Worm (Caenorhabditis elegans) whole organism, L2 larva: ENCODE measurements around the gene twk-3.

ENCODE experiments used
- C34F6.9 ChIP-seq: fragments of 150-350 bp; optimal IDR thresholded peaks from 2 replicates; lab custom pipeline; 2014; ENCODE audit warnings: missing biosample characterization, missing genetic modification characterization
- F13H6.1 ChIP-seq: sonication (generic microtip); optimal IDR thresholded peaks from 2 replicates; lab custom pipeline; 2016; ENCODE audit warnings: missing genetic modification characterization, missing compliant biosample characterization
- R02D3.7 ChIP-seq: fragments of 150-350 bp; optimal IDR thresholded peaks from 2 replicates; lab custom pipeline; 2014; ENCODE audit warnings: missing biosample characterization, missing genetic modification characterization
- Y55F3AM.14 ChIP-seq: fragments of 200-800 bp; sonication (Bioruptor generic); optimal IDR thresholded peaks from 2 replicates; lab custom pipeline; 2018; ENCODE audit warnings: mild to moderate bottlenecking, missing genetic modification characterization, missing compliant biosample characterization
- alr-1 ChIP-seq: fragments of 150-350 bp; optimal IDR thresholded peaks from 2 replicates; lab custom pipeline; 2014; ENCODE audit warnings: missing biosample characterization, missing genetic modification characterization
- blmp-1 ChIP-seq: sonication (generic microtip); optimal IDR thresholded peaks from 2 replicates; lab custom pipeline; 2017; ENCODE audit warnings: missing genetic modification characterization, mild to moderate bottlenecking, missing compliant biosample characterization, antibody characterized with exemption, moderate library complexity; ENCODE audit not compliant: insufficient read depth
- crh-2 ChIP-seq: sonication (generic microtip); optimal IDR thresholded peaks from 2 replicates; lab custom pipeline; 2017; ENCODE audit warnings: missing biosample characterization, missing genetic modification characterization
- dmd-4 ChIP-seq: sonication (generic microtip); optimal IDR thresholded peaks from 2 replicates; lab custom pipeline; 2017; ENCODE audit warnings: missing biosample characterization, missing genetic modification characterization
- egl-27 ChIP-seq: sonication (generic microtip); optimal IDR thresholded peaks from 3 replicates; lab custom pipeline; 2017; ENCODE audit warnings: missing biosample characterization, missing genetic modification reagents, missing genetic modification characterization
- elt-1 ChIP-seq: fragments of 150-350 bp; optimal IDR thresholded peaks from 2 replicates; lab custom pipeline; 2014; ENCODE audit warnings: missing biosample characterization, missing genetic modification characterization
- elt-3 ChIP-seq: sonication (generic microtip); optimal IDR thresholded peaks from 2 replicates; lab custom pipeline; 2017; ENCODE audit warnings: missing biosample characterization, missing genetic modification characterization
- fos-1 ChIP-seq: fragments of 150-350 bp; optimal IDR thresholded peaks from 2 replicates; lab custom pipeline; 2014; ENCODE audit warnings: missing biosample characterization, missing genetic modification characterization
- gmeb-1 ChIP-seq: fragments of 150-350 bp; optimal IDR thresholded peaks from 2 replicates; lab custom pipeline; 2014; ENCODE audit warnings: missing biosample characterization, missing genetic modification characterization
- lin-11 ChIP-seq: fragments of 150-350 bp; sonication (generic microtip); optimal IDR thresholded peaks from 2 replicates; lab custom pipeline; 2014; ENCODE audit warnings: missing biosample characterization, missing genetic modification characterization, inconsistent platforms, mixed read lengths
- lsy-2 ChIP-seq, 2 experiments: fragments of 150-350 bp in 1 of 2; sonication (generic microtip) in 1 of 2; optimal IDR thresholded peaks; 2 replicates each; lab custom pipeline; 2014 to 2017; ENCODE audit warnings: missing biosample characterization in 2 of 2, missing genetic modification characterization in 2 of 2
- mab-5 ChIP-seq: fragments of 150-350 bp; optimal IDR thresholded peaks from 2 replicates; lab custom pipeline; 2014; ENCODE audit warnings: missing biosample characterization, missing genetic modification characterization
- mdl-1 ChIP-seq, 2 experiments: fragments of 150-350 bp in 1 of 2; sonication (generic microtip) in 1 of 2; optimal IDR thresholded peaks; 2 replicates each; lab custom pipeline; 2017; ENCODE audit warnings: missing biosample characterization in 2 of 2, missing genetic modification characterization in 2 of 2
- nhr-10 ChIP-seq: sonication (generic microtip); optimal IDR thresholded peaks from 2 replicates; lab custom pipeline; 2017; ENCODE audit warnings: missing biosample characterization, missing genetic modification characterization
- nhr-11 ChIP-seq: fragments of 150-350 bp; optimal IDR thresholded peaks from 2 replicates; lab custom pipeline; 2014; ENCODE audit warnings: missing biosample characterization, missing genetic modification characterization
- nhr-12 ChIP-seq: fragments of 150-350 bp; optimal IDR thresholded peaks from 2 replicates; lab custom pipeline; 2014; ENCODE audit warnings: missing biosample characterization, missing genetic modification characterization
- nhr-129 ChIP-seq: fragments of 150-350 bp; optimal IDR thresholded peaks from 2 replicates; lab custom pipeline; 2014; ENCODE audit warnings: missing biosample characterization, missing genetic modification characterization
- nhr-21 ChIP-seq: fragments of 150-350 bp; optimal IDR thresholded peaks from 2 replicates; lab custom pipeline; 2014; ENCODE audit warnings: missing biosample characterization, missing genetic modification characterization
- nhr-237 ChIP-seq: fragments of 150-350 bp; optimal IDR thresholded peaks from 2 replicates; lab custom pipeline; 2014; ENCODE audit warnings: missing biosample characterization, missing genetic modification characterization
- nhr-25 ChIP-seq: fragments of 150-350 bp; sonication (generic microtip); optimal IDR thresholded peaks from 3 replicates; lab custom pipeline; 2014; ENCODE audit warnings: missing biosample characterization, missing genetic modification characterization
- nhr-77 ChIP-seq: fragments of 150-350 bp; optimal IDR thresholded peaks from 2 replicates; lab custom pipeline; 2014; ENCODE audit warnings: missing biosample characterization, missing genetic modification characterization
- peb-1 ChIP-seq: fragments of 150-350 bp; optimal IDR thresholded peaks from 2 replicates; lab custom pipeline; 2014; ENCODE audit warnings: missing biosample characterization, missing genetic modification characterization
- sem-4 ChIP-seq: fragments of 150-350 bp; optimal IDR thresholded peaks from 2 replicates; lab custom pipeline; 2014; ENCODE audit warnings: missing biosample characterization, missing genetic modification reagents, missing genetic modification characterization
- skn-1 ChIP-seq: sonication (generic microtip); optimal IDR thresholded peaks from 2 replicates; lab custom pipeline; 2017; ENCODE audit warnings: missing biosample characterization, missing genetic modification characterization
- sma-3 ChIP-seq: sonication (generic microtip); optimal IDR thresholded peaks from 2 replicates; lab custom pipeline; 2016; ENCODE audit warnings: missing genetic modification reagents, missing genetic modification characterization, missing compliant biosample characterization
- sma-9 ChIP-seq, 2 experiments: fragments of 150-350 bp in 1 of 2; sonication (generic microtip) in 1 of 2; optimal IDR thresholded peaks; 2 replicates each; lab custom pipeline; 2014 to 2016; ENCODE audit warnings: missing genetic modification characterization in 2 of 2, mild to moderate bottlenecking in 1 of 2, missing biosample characterization in 1 of 2, missing compliant biosample characterization in 1 of 2, missing genetic modification reagents in 1 of 2, moderate library complexity in 1 of 2
- snpc-4 ChIP-seq: fragments of 150-350 bp; optimal IDR thresholded peaks from 2 replicates; lab custom pipeline; 2014; ENCODE audit warnings: missing biosample characterization, missing genetic modification characterization
- unc-39 ChIP-seq: fragments of 150-350 bp; optimal IDR thresholded peaks from 2 replicates; lab custom pipeline; 2014; ENCODE audit warnings: missing biosample characterization, missing genetic modification characterization
- unc-55 ChIP-seq: fragments of 150-350 bp; sonication (generic microtip); optimal IDR thresholded peaks from 3 replicates; lab custom pipeline; 2014; ENCODE audit warnings: missing biosample characterization, missing genetic modification reagents, missing genetic modification characterization
- unc-62 ChIP-seq: fragments of 150-350 bp; optimal IDR thresholded peaks from 2 replicates; lab custom pipeline; 2014; ENCODE audit warnings: missing biosample characterization, missing genetic modification reagents, missing genetic modification characterization
- zag-1 ChIP-seq: fragments of 150-350 bp; optimal IDR thresholded peaks from 2 replicates; lab custom pipeline; 2014; ENCODE audit warnings: missing biosample characterization, missing genetic modification characterization
- ztf-1 ChIP-seq: fragments of 200-800 bp; sonication (Bioruptor generic); conservative IDR thresholded peaks from 2 replicates; pipeline ENCODE4 v1.3.6; 2022; ENCODE audit warnings: missing genetic modification characterization, missing compliant biosample characterization
- ztf-4 ChIP-seq: fragments of 150-350 bp; optimal IDR thresholded peaks from 2 replicates; lab custom pipeline; 2014; ENCODE audit warnings: missing biosample characterization, missing genetic modification characterization

Gene twk-3

ce11 chrII:8223945-8224344 is 11.4 kb upstream of the twk-3 start:
- TF ChIP-seq mab-5 (tag; lab: Kevin White, UChicago) (no peak), nhr-11 (tag; lab: Kevin White, UChicago) (no peak), nhr-10 (tag; lab: Kevin White, UChicago) (no peak), nhr-25 (tag; lab: Kevin White, UChicago) (no peak), sma-3 (GFP tag; lab: Kevin White, UChicago) (no peak), F13H6.1 (no peak), nhr-21 (tag; lab: Kevin White, UChicago) (no peak)

- TF ChIP-seq lin-11 (tag; lab: Kevin White, UChicago) (no peak), nhr-12 (tag; lab: Kevin White, UChicago) (no peak), R02D3.7 (tag; lab: Kevin White, UChicago) (no peak), peb-1 (tag; lab: Kevin White, UChicago) (no peak), nhr-129 (tag; lab: Kevin White, UChicago) (no peak), nhr-237 (no peak), alr-1 (tag; lab: Kevin White, UChicago) (no peak), fos-1 (no peak), unc-62 (GFP tag; lab: Kevin White, UChicago) (no peak), gmeb-1 (tag; lab: Kevin White, UChicago) (no peak)
Observed at ce11 chrII:8223422-8223821, 10.8 kb upstream of the twk-3 start.

- TF ChIP-seq mdl-1 (tag; optimal IDR thresholded peaks at IDR 0.05; lab: Kevin White, UChicago) (peak in 1 of 2 experiments; percentile 29), C34F6.9 (tag; lab: Kevin White, UChicago) (peak; percentile 46), snpc-4 (tag; lab: Kevin White, UChicago) (no peak), nhr-25 (tag; lab: Kevin White, UChicago) (peak; percentile 86), nhr-129 (tag; lab: Kevin White, UChicago) (peak; percentile 68), lsy-2 (tag; optimal IDR thresholded peaks at IDR 0.05; lab: Kevin White, UChicago) (peak in 1 of 2 experiments; percentile 32), nhr-12 (tag; lab: Kevin White, UChicago) (no peak), nhr-21 (tag; lab: Kevin White, UChicago) (peak; percentile 43), fos-1 (peak; percentile 35), Y55F3AM.14 (no peak), lin-11 (tag; lab: Kevin White, UChicago) (no peak), blmp-1 (tag; lab: Kevin White, UChicago) (peak; percentile 10), sma-3 (GFP tag; lab: Kevin White, UChicago) (peak; percentile 9), unc-55 (peak; percentile 28), nhr-11 (tag; lab: Kevin White, UChicago) (no peak), unc-62 (GFP tag; lab: Kevin White, UChicago) (no peak), sem-4 (tag; lab: Kevin White, UChicago) (peak; percentile 61)
Observed at ce11 chrII:8222309-8223065, 9.9 kb upstream of the twk-3 start, which contains the start of gene dab-1. Gene dab-1, plus strand, starts transcription at chrII:8222386.

ce11 chrII:8220267-8220666 is 7.7 kb upstream of the twk-3 start:
- TF ChIP-seq fos-1 (no peak), dmd-4 (tag; lab: Kevin White, UChicago) (no peak), lsy-2 (tag; optimal IDR thresholded peaks at IDR 0.05; lab: Kevin White, UChicago) (no peak), unc-62 (GFP tag; lab: Kevin White, UChicago) (no peak), blmp-1 (tag; lab: Kevin White, UChicago) (no peak), mdl-1 (tag; optimal IDR thresholded peaks at IDR 0.05; lab: Kevin White, UChicago) (no peak), unc-55 (no peak), nhr-11 (tag; lab: Kevin White, UChicago) (no peak), sma-9 (GFP tag; optimal IDR thresholded peaks at IDR 0.05; lab: Kevin White, UChicago) (no peak), sma-9 (tag; optimal IDR thresholded peaks at IDR 0.05; lab: Kevin White, UChicago) (no peak), elt-3 (tag; lab: Kevin White, UChicago) (no peak), ztf-1 (GFP tag; lab: Robert Waterston, UW) (no peak), peb-1 (tag; lab: Kevin White, UChicago) (no peak), gmeb-1 (tag; lab: Kevin White, UChicago) (no peak)
- TF ChIP-seq, all 48 proteins: peak for 0

- TF ChIP-seq ztf-1 (GFP tag; lab: Robert Waterston, UW) (no peak), ztf-4 (tag; lab: Kevin White, UChicago) (no peak), lin-11 (tag; lab: Kevin White, UChicago) (no peak), sma-9 (GFP tag; optimal IDR thresholded peaks at IDR 0.05; lab: Kevin White, UChicago) (no peak), sma-9 (tag; optimal IDR thresholded peaks at IDR 0.05; lab: Kevin White, UChicago) (no peak), mdl-1 (tag; optimal IDR thresholded peaks at IDR 0.05; lab: Kevin White, UChicago) (no peak), nhr-21 (tag; lab: Kevin White, UChicago) (no peak), nhr-77 (tag; lab: Kevin White, UChicago) (no peak), nhr-11 (tag; lab: Kevin White, UChicago) (no peak), egl-27 (no peak), skn-1 (no peak), R02D3.7 (tag; lab: Kevin White, UChicago) (no peak), fos-1 (no peak), Y55F3AM.14 (no peak), crh-2 (tag; lab: Kevin White, UChicago) (no peak), alr-1 (tag; lab: Kevin White, UChicago) (no peak), unc-39 (tag; lab: Kevin White, UChicago) (no peak), zag-1 (tag; lab: Kevin White, UChicago) (no peak), elt-1 (tag; lab: Kevin White, UChicago) (no peak)
Observed at ce11 chrII:8218266-8218665, 5.7 kb upstream of the twk-3 start.
